Fruit fly (Drosophila melanogaster) whole organism, embryonic: ENCODE data around the gene Spn27A.
A peak's percentile ranks its signal among the peaks of the same experiment; 100 is the strongest.

Source experiments
- Abd-B ChIP-seq: fragments of 200-800 bp; sonication (Bioruptor generic); optimal IDR thresholded peaks from 2 replicates; lab custom pipeline; 2018; ENCODE audit warnings: missing biosample characterization, mild to moderate bottlenecking, missing genetic modification characterization, moderate library complexity
- C15 ChIP-seq: fragments of 200-800 bp; sonication (Bioruptor generic); IDR thresholded peaks from 3 replicates; pipeline ENCODE4 v1.3.6; 2022; ENCODE audit warnings: missing biosample characterization, missing genetic modification characterization
- CG10979 ChIP-seq: fragments of 200-800 bp; sonication (Bioruptor generic); optimal IDR thresholded peaks from 2 replicates; lab custom pipeline; 2018; ENCODE audit warnings: missing biosample characterization, mild to moderate bottlenecking, missing genetic modification characterization, moderate library complexity
- CG11085 ChIP-seq: fragments of 200-800 bp; sonication (Bioruptor generic); IDR thresholded peaks from 2 replicates; pipeline ENCODE4 v1.3.6; 2022; ENCODE audit warnings: missing biosample characterization, missing genetic modification characterization
- CG14710 ChIP-seq: fragments of 200-800 bp; sonication (Bioruptor generic); optimal IDR thresholded peaks from 3 replicates; lab custom pipeline; 2019; ENCODE audit warnings: missing biosample characterization, mild to moderate bottlenecking, missing genetic modification characterization, moderate library complexity
- CG14860 ChIP-seq: fragments of 200-800 bp; sonication (Bioruptor generic); IDR thresholded peaks from 3 replicates; pipeline ENCODE4 v1.3.6; 2022; ENCODE audit warnings: missing biosample characterization, missing genetic modification characterization; ENCODE audit not compliant: partially characterized antibody
- CG17186 ChIP-seq: fragments of 200-800 bp; sonication (Bioruptor generic); optimal IDR thresholded peaks from 3 replicates; lab custom pipeline; 2017; ENCODE audit warnings: missing biosample characterization, missing genetic modification reagents, missing genetic modification characterization
- CG17802 ChIP-seq: fragments of 200-800 bp; sonication (Bioruptor generic); optimal IDR thresholded peaks from 2 replicates; lab custom pipeline; 2018; ENCODE audit warnings: missing biosample characterization, mild to moderate bottlenecking, missing genetic modification characterization, moderate library complexity
- CG2129 ChIP-seq: fragments of 200-800 bp; sonication (Bioruptor generic); IDR thresholded peaks from 2 replicates; pipeline ENCODE4 v1.3.6; 2022; ENCODE audit warnings: missing biosample characterization, missing genetic modification characterization; ENCODE audit not compliant: partially characterized antibody
- CG31224 ChIP-seq: fragments of 200-800 bp; sonication (Bioruptor generic); IDR thresholded peaks from 2 replicates; pipeline ENCODE4 v1.3.6; 2022; ENCODE audit warnings: missing biosample characterization, missing genetic modification characterization
- CG31365 ChIP-seq: fragments of 200-800 bp; sonication (Bioruptor generic); optimal IDR thresholded peaks from 2 replicates; lab custom pipeline; 2018; ENCODE audit warnings: missing biosample characterization, mild to moderate bottlenecking, missing genetic modification characterization
- CG3407 ChIP-seq: fragments of 200-800 bp; sonication (Bioruptor generic); optimal IDR thresholded peaks from 2 replicates; lab custom pipeline; 2018; ENCODE audit warnings: missing biosample characterization, mild to moderate bottlenecking, missing genetic modification characterization
- CG4854 ChIP-seq: fragments of 200-800 bp; sonication (Bioruptor generic); optimal IDR thresholded peaks from 2 replicates; lab custom pipeline; 2016; ENCODE audit warnings: missing biosample characterization, missing genetic modification characterization, inconsistent platforms
- CG6175 ChIP-seq: fragments of 200-800 bp; sonication (Bioruptor generic); IDR thresholded peaks from 3 replicates; pipeline ENCODE4 v1.3.6; 2022; ENCODE audit warnings: missing biosample characterization, missing genetic modification characterization
- CG6689 ChIP-seq: fragments of 200-800 bp; sonication (Bioruptor generic); IDR thresholded peaks from 2 replicates; pipeline ENCODE4 v1.3.6; 2022; ENCODE audit warnings: missing biosample characterization, missing genetic modification characterization
- CG6791 ChIP-seq: fragments of 200-800 bp; sonication (Bioruptor generic); IDR thresholded peaks from 3 replicates; pipeline ENCODE4 v1.3.6; 2022; ENCODE audit warnings: missing biosample characterization, missing genetic modification characterization; ENCODE audit not compliant: partially characterized antibody
- CG7357 ChIP-seq: fragments of 200-800 bp; sonication (Bioruptor generic); IDR thresholded peaks from 3 replicates; pipeline ENCODE4 v1.3.6; 2022; ENCODE audit warnings: missing biosample characterization, missing genetic modification characterization
- CG8765 ChIP-seq: fragments of 200-800 bp; sonication (Bioruptor generic); IDR thresholded peaks from 2 replicates; pipeline ENCODE4 v1.3.6; 2022; ENCODE audit warnings: missing biosample characterization, missing genetic modification characterization
- CG9609 ChIP-seq: fragments of 200-800 bp; sonication (Bioruptor generic); optimal IDR thresholded peaks from 3 replicates; lab custom pipeline; 2016; ENCODE audit warnings: missing biosample characterization, missing genetic modification characterization
- HLH3B ChIP-seq: fragments of 200-800 bp; sonication (Bioruptor generic); IDR thresholded peaks from 2 replicates; pipeline ENCODE4 v1.3.6; 2022; ENCODE audit warnings: missing biosample characterization, missing genetic modification characterization
- Lim3 ChIP-seq: fragments of 200-800 bp; sonication (Bioruptor generic); IDR thresholded peaks from 2 replicates; pipeline ENCODE4 v1.3.6; 2022; ENCODE audit warnings: missing biosample characterization, missing genetic modification characterization
- NC2β ChIP-seq: fragments of 200-800 bp; sonication (Bioruptor generic); optimal IDR thresholded peaks from 2 replicates; lab custom pipeline; 2016; ENCODE audit warnings: missing biosample characterization, missing genetic modification characterization
- NFAT ChIP-seq: fragments of 200-800 bp; sonication (Bioruptor generic); IDR thresholded peaks from 2 replicates; pipeline ENCODE4 v1.3.6; 2022; ENCODE audit warnings: missing biosample characterization, missing genetic modification characterization
- NfI ChIP-seq: fragments of 200-800 bp; sonication (Bioruptor generic); optimal IDR thresholded peaks from 3 replicates; lab custom pipeline; 2018; ENCODE audit warnings: missing biosample characterization, mild to moderate bottlenecking, missing genetic modification characterization, moderate library complexity
- Poxn ChIP-seq: fragments of 200-800 bp; sonication (Bioruptor generic); IDR thresholded peaks from 2 replicates; pipeline ENCODE4 v1.3.6; 2022; ENCODE audit warnings: missing biosample characterization, missing genetic modification characterization
- Tbp ChIP-seq: fragments of >200 bp; optimal IDR thresholded peaks from 2 replicates; lab custom pipeline; 2018; ENCODE audit warnings: missing biosample characterization, missing genetic modification characterization
- Vsx1 ChIP-seq: fragments of 200-800 bp; sonication (Bioruptor generic); optimal IDR thresholded peaks from 2 replicates; lab custom pipeline; 2017; ENCODE audit warnings: missing biosample characterization, mild to moderate bottlenecking, missing genetic modification characterization, missing genetic modification reagents
- ci ChIP-seq: fragments of 200-800 bp; sonication (Bioruptor generic); IDR thresholded peaks from 3 replicates; pipeline ENCODE4 v1.3.6; 2022; ENCODE audit warnings: missing biosample characterization, missing genetic modification characterization
- crc ChIP-seq: fragments of 200-800 bp; sonication (Bioruptor generic); optimal IDR thresholded peaks from 2 replicates; lab custom pipeline; 2016; ENCODE audit warnings: missing biosample characterization, missing genetic modification characterization
- cwo ChIP-seq: fragments of 200-800 bp; sonication (Bioruptor generic); optimal IDR thresholded peaks from 3 replicates; lab custom pipeline; 2017; ENCODE audit warnings: missing biosample characterization, missing genetic modification characterization, mild to moderate bottlenecking, moderate library complexity, missing genetic modification reagents
- disco-r ChIP-seq: fragments of 200-800 bp; sonication (Bioruptor generic); optimal IDR thresholded peaks from 2 replicates; lab custom pipeline; 2016; ENCODE audit warnings: missing biosample characterization, missing genetic modification characterization
- emc ChIP-seq: fragments of 200-800 bp; sonication (Bioruptor generic); optimal IDR thresholded peaks from 2 replicates; lab custom pipeline; 2016; ENCODE audit warnings: missing biosample characterization, missing genetic modification characterization
- fd102C ChIP-seq: fragments of 200-800 bp; sonication (Bioruptor generic); optimal IDR thresholded peaks from 2 replicates; lab custom pipeline; 2018; ENCODE audit warnings: missing biosample characterization, mild to moderate bottlenecking, missing genetic modification characterization, moderate library complexity
- ftz-f1 ChIP-seq: fragments of 200-800 bp; sonication (Bioruptor generic); optimal IDR thresholded peaks from 2 replicates; lab custom pipeline; 2016; ENCODE audit warnings: missing biosample characterization, missing genetic modification characterization
- gfzf ChIP-seq: fragments of 200-800 bp; sonication (Bioruptor generic); optimal IDR thresholded peaks from 2 replicates; lab custom pipeline; 2016; ENCODE audit warnings: missing biosample characterization, mild to moderate bottlenecking, missing genetic modification characterization, moderate library complexity
- hbn ChIP-seq: fragments of 200-800 bp; sonication (Bioruptor generic); IDR thresholded peaks from 2 replicates; pipeline ENCODE4 v1.3.6; 2022; ENCODE audit warnings: missing biosample characterization, missing genetic modification characterization; ENCODE audit not compliant: partially characterized antibody
- insv ChIP-seq, 2 experiments: fragments of 200-800 bp; sonication (Bioruptor generic); optimal IDR thresholded peaks; 3 replicates each; lab custom pipeline; 2016 to 2018; ENCODE audit warnings: missing biosample characterization in 2 of 2, missing genetic modification characterization in 2 of 2
- kni ChIP-seq: fragments of 200-800 bp; sonication (Bioruptor generic); optimal IDR thresholded peaks from 3 replicates; lab custom pipeline; 2017; ENCODE audit warnings: mild to moderate bottlenecking, missing biosample characterization, missing genetic modification reagents, missing genetic modification characterization
- lilli ChIP-seq: fragments of 200-800 bp; sonication (Bioruptor generic); optimal IDR thresholded peaks from 3 replicates; lab custom pipeline; 2016; ENCODE audit warnings: missing biosample characterization, missing genetic modification characterization
- lov ChIP-seq, 2 experiments: fragments of 200-800 bp in 1 of 2; fragments of >200 bp in 1 of 2; sonication (Bioruptor generic) in 1 of 2; IDR thresholded peaks in 1 of 2; optimal IDR thresholded peaks in 1 of 2; 2 replicates in 1 of 2; 3 replicates in 1 of 2; pipeline versions ENCODE4 v1.3.6 to Lab custom; 2017 to 2022; ENCODE audit warnings: missing biosample characterization in 1 of 2, missing genetic modification characterization in 1 of 2
- nau ChIP-seq: fragments of 200-800 bp; sonication (Bioruptor generic); optimal IDR thresholded peaks from 3 replicates; lab custom pipeline; 2017; ENCODE audit warnings: missing biosample characterization, mild to moderate bottlenecking, missing genetic modification characterization, missing genetic modification reagents
- onecut ChIP-seq: fragments of 200-800 bp; sonication (Bioruptor generic); IDR thresholded peaks from 2 replicates; pipeline ENCODE4 v1.3.6; 2022; ENCODE audit warnings: missing biosample characterization, missing genetic modification characterization
- pfk ChIP-seq: fragments of 200-800 bp; sonication (Bioruptor generic); optimal IDR thresholded peaks from 2 replicates; lab custom pipeline; 2018; ENCODE audit warnings: missing biosample characterization, mild to moderate bottlenecking, missing genetic modification characterization, moderate library complexity
- phol ChIP-seq: fragments of 200-800 bp; sonication (Bioruptor generic); optimal IDR thresholded peaks from 3 replicates; lab custom pipeline; 2018; ENCODE audit warnings: missing biosample characterization, mild to moderate bottlenecking, missing genetic modification characterization, moderate library complexity
- pzg ChIP-seq: fragments of 200-800 bp; sonication (Bioruptor generic); optimal IDR thresholded peaks from 3 replicates; lab custom pipeline; 2018; ENCODE audit warnings: missing biosample characterization, mild to moderate bottlenecking, missing genetic modification characterization, moderate library complexity
- repo ChIP-seq: fragments of 200-800 bp; sonication (Bioruptor generic); optimal IDR thresholded peaks from 2 replicates; lab custom pipeline; 2016; ENCODE audit warnings: missing biosample characterization, missing genetic modification characterization
- sd ChIP-seq: fragments of 200-800 bp; sonication (Bioruptor generic); optimal IDR thresholded peaks from 3 replicates; lab custom pipeline; 2018; ENCODE audit warnings: missing biosample characterization, mild to moderate bottlenecking, missing genetic modification characterization, moderate library complexity
- sisA ChIP-seq: fragments of 200-800 bp; sonication (Bioruptor generic); IDR thresholded peaks from 2 replicates; pipeline ENCODE4 v1.3.6; 2022; ENCODE audit warnings: missing biosample characterization, missing genetic modification characterization
- tio ChIP-seq: fragments of 200-800 bp; sonication (Bioruptor generic); optimal IDR thresholded peaks from 2 replicates; lab custom pipeline; 2017; ENCODE audit warnings: missing biosample characterization, missing genetic modification characterization, inconsistent platforms
- vnd ChIP-seq: fragments of 200-800 bp; sonication (Bioruptor generic); IDR thresholded peaks from 3 replicates; pipeline ENCODE4 v1.3.6; 2022; ENCODE audit warnings: missing biosample characterization, missing genetic modification characterization; ENCODE audit not compliant: partially characterized antibody
- yki ChIP-seq: fragments of >200 bp; optimal IDR thresholded peaks from 3 replicates; lab custom pipeline; 2018

Gene Spn27A

dm6 chr2L:6693794-6694254 lies 20.7 kb upstream of the Spn27A start (continued):
- TF ChIP-seq lov (optimal IDR thresholded peaks at IDR 0.05; lab: Kevin White, UChicago) (no peak), lov (GFP tag; IDR thresholded peaks at IDR 0.05; lab: Robert Waterston, UW) (no peak), CG6689 (GFP tag; lab: Robert Waterston, UW) (peak; percentile 45), NfI (GFP tag; lab: Kevin White, UChicago) (no peak), disco-r (no peak), CG7357 (no peak), sd (tag; lab: Kevin White, UChicago) (no peak), CG2129 (GFP tag; lab: Robert Waterston, UW) (no peak), hbn (GFP tag; lab: Robert Waterston, UW) (no peak), Abd-B (GFP tag; lab: Kevin White, UChicago) (peak; percentile 34), CG31365 (tag; lab: Kevin White, UChicago) (no peak), NC2β (GFP tag; lab: Kevin White, UChicago) (no peak), Tbp (GFP tag; lab: Kevin White, UChicago) (no peak), CG4854 (GFP tag; lab: Kevin White, UChicago) (no peak), repo (GFP tag; lab: Kevin White, UChicago) (no peak), kni (GFP tag; lab: Kevin White, UChicago) (no peak), pfk (GFP tag; lab: Kevin White, UChicago) (no peak), cwo (GFP tag; lab: Kevin White, UChicago) (peak; percentile 12), lilli (GFP tag; lab: Kevin White, UChicago) (peak; percentile 27), CG17802 (no peak), Lim3 (GFP tag; lab: Robert Waterston, UW) (no peak), CG3407 (no peak), CG14860 (GFP tag; lab: Robert Waterston, UW) (no peak), ftz-f1 (GFP tag; lab: Kevin White, UChicago) (no peak), sisA (0 out of 2 replicates have a peak, but pooled peaks have one; percentile 21), HLH3B (GFP tag; lab: Robert Waterston, UW) (no peak), emc (GFP tag; lab: Kevin White, UChicago) (no peak), CG10979 (tag; lab: Kevin White, UChicago) (peak; percentile 83), phol (peak; percentile 73), pzg (no peak), onecut (0 out of 2 replicates have a peak, but pooled peaks have one; percentile 21), CG11085 (GFP tag; lab: Robert Waterston, UW) (no peak), Poxn (GFP tag; lab: Robert Waterston, UW) (no peak), C15 (GFP tag; lab: Robert Waterston, UW) (no peak), CG6791 (GFP tag; lab: Robert Waterston, UW) (no peak), tio (GFP tag; lab: Kevin White, UChicago) (peak; percentile 54), CG9609 (GFP tag; lab: Kevin White, UChicago) (no peak), ci (GFP tag; lab: Robert Waterston, UW) (0 out of 3 replicates have a peak, but pooled peaks have one; percentile 35), CG17186 (no peak), fd102C (GFP tag; lab: Kevin White, UChicago) (no peak), crc (no peak), nau (no peak), NFAT (GFP tag; lab: Robert Waterston, UW) (no peak), Vsx1 (GFP tag; lab: Kevin White, UChicago) (no peak), CG31224 (GFP tag; lab: Robert Waterston, UW) (no peak), vnd (GFP tag; lab: Robert Waterston, UW) (no peak), CG6175 (no peak), insv (GFP tag; optimal IDR thresholded peaks at IDR 0.05; lab: Kevin White, UChicago) (no peak), gfzf (no peak), yki (lab: Kevin White, UChicago) (no peak), CG8765 (GFP tag; lab: Robert Waterston, UW) (no peak), CG14710 (tag; lab: Kevin White, UChicago) (peak; percentile 63)
